Fruit fly (Drosophila melanogaster) Kc167 (cell line): Measurements from ENCODE around the gene Tak1.

Source experiments
- Sin3A ChIP-seq: fragments of >200 bp; optimal IDR thresholded peaks from 2 replicates; lab custom pipeline; 2018; ENCODE audit warnings: missing external identifiers
- h ChIP-seq: fragments of >200 bp; optimal IDR thresholded peaks from 3 replicates; lab custom pipeline; 2018; ENCODE audit warnings: missing external identifiers
- insv ChIP-seq: fragments of >200 bp; optimal IDR thresholded peaks from 3 replicates; lab custom pipeline; 2018; ENCODE audit warnings: missing external identifiers
- psq ChIP-seq: fragments of >200 bp; optimal IDR thresholded peaks from 2 replicates; lab custom pipeline; 2017; ENCODE audit warnings: missing external identifiers
- ttk ChIP-seq: sonication (Bioruptor generic); optimal IDR thresholded peaks from 2 replicates; lab custom pipeline; 2017; ENCODE audit warnings: missing external identifiers

dm6 chrX:20536112-20536511, 11.4 kb upstream of the Tak1 start:
- TF ChIP-seq h (lab: Kevin White, UChicago), result no peak
- no peak for TF ChIP-seq Sin3A (lab: Kevin White, UChicago)
- no peak for TF ChIP-seq ttk (lab: Kevin White, UChicago)
- TF ChIP-seq insv (lab: Kevin White, UChicago), result no peak
- no peak for TF ChIP-seq psq (lab: Kevin White, UChicago)
